Worm (Caenorhabditis elegans): ENCODE data around the gene nspg-9.

DNA sequence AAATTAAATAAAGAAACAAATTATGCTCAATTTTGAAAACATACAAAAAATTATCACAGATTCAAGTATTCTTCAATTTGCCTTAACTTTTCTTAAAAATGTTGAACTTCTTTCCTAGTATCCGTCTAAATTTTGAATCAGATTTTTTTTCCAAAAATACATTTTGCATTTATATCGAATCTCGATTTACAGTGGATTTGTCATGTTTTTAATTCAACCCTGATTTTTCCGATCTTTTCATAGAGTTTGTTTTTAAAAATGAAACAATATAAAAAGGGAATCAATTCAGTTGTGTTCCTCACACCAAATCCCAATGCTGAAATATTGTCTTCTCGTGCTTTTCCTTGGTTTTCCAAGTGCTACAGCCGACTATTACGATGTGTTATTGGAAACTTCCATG, 32.3 kb upstream of the nspg-9 start, which contains the start of gene F55B11.3:
- TF ChIP-seq nfya-1 (tag; optimal IDR thresholded peaks at IDR 0.05; ENCODE audit: insufficient read depth) (no peak), zag-1 (tag; optimal IDR thresholded peaks at IDR 0.05) (no peak), elt-1 (tag; optimal IDR thresholded peaks at IDR 0.05) (no peak), pha-4 (tag; optimal IDR thresholded peaks at IDR 0.05) (no peak), daf-12 (tag; optimal IDR thresholded peaks at IDR 0.05) (no peak), snpc-4 (tag; optimal IDR thresholded peaks at IDR 0.05) (no peak), nhr-67 (tag; optimal IDR thresholded peaks at IDR 0.05) (no peak), R02D3.7 (tag; optimal IDR thresholded peaks at IDR 0.05) (no peak)

Measured in whole organism, L3 larva.